Fruit fly (Drosophila melanogaster) S2 (cell line): ENCODE results near the gene CG10862.
A peak's percentile ranks its signal among the peaks of the same experiment; 100 is the strongest.

Experiments
- CG8478 ChIP-seq: fragments of >200 bp; optimal IDR thresholded peaks from 2 replicates; lab custom pipeline; 2018
- CTCF ChIP-seq, 2 experiments: fragments of >200 bp; optimal IDR thresholded peaks; 2 replicates each; lab custom pipeline; 2018

DNA sequence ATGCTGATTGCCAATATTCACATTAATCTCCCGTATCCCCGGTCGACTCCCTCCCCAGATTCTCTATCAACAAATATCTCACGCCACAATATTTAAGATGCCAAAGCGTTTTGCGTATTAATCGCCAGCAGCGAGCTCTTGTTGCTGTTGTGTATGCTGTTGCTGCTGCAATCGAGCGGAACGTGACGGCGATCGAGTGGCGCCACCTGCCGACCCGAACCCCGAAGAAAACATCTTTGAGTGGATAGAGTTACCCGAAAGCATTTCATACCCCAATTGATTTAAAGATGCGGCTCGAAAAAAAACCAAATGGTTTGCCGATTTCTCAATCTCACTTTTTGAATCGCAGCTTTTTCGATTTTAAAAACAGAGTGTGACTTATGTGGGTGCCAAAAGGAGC is 23.8 kb upstream of the CG10862 start:
- no peak for TF ChIP-seq CG8478 (lab: Kevin White, UChicago)
- peak; percentile 74 to 75 for TF ChIP-seq CTCF (optimal IDR thresholded peaks at IDR 0.05; lab: Kevin White, UChicago)
